Worm (Caenorhabditis elegans) whole organism, midembryonic: Measurements from ENCODE around the gene C10C5.5.

Experiments
- flt-1 ChIP-seq: fragments of 200-800 bp; sonication (Bioruptor generic); IDR thresholded peaks from 2 replicates; pipeline ENCODE4 v1.3.6; 2022; ENCODE audit warnings: missing genetic modification characterization, missing compliant biosample characterization
- klf-2 ChIP-seq: fragments of 200-800 bp; sonication (Bioruptor generic); conservative IDR thresholded peaks from 2 replicates; pipeline ENCODE4 v1.3.6; 2022; ENCODE audit warnings: missing genetic modification reagents, missing genetic modification characterization, missing compliant biosample characterization
- ref-1 ChIP-seq: fragments of 200-800 bp; sonication (Bioruptor generic); conservative IDR thresholded peaks from 2 replicates; pipeline ENCODE4 v1.3.6; 2022; ENCODE audit warnings: missing genetic modification reagents, missing genetic modification characterization, missing compliant biosample characterization

- TF ChIP-seq flt-1 (no peak), klf-2 (GFP tag; lab: Robert Waterston, UW) (no peak), ref-1 (GFP tag; lab: Robert Waterston, UW) (no peak)
Measured at ce11 chrIV:9386038-9386437, 4.8 kb downstream of the C10C5.5 start, which contains the start of gene daf-15.
